Worm (Caenorhabditis elegans) whole organism, young adult: ENCODE measurements around the gene Y54G2A.32.

Experiments
- B0019.2 ChIP-seq: fragments of 200-800 bp; sonication (Bioruptor generic); conservative IDR thresholded peaks from 2 replicates; pipeline ENCODE4 v1.3.6; 2022; ENCODE audit warnings: missing genetic modification reagents, missing genetic modification characterization, missing compliant biosample characterization
- B0035.1 ChIP-seq: sonication (generic microtip); optimal IDR thresholded peaks from 2 replicates; lab custom pipeline; 2016; ENCODE audit warnings: missing genetic modification characterization, mild to moderate bottlenecking, missing compliant biosample characterization, missing genotype, missing genetic modification reagents
- B0261.1 ChIP-seq: sonication (generic microtip); optimal IDR thresholded peaks from 2 replicates; lab custom pipeline; 2016; ENCODE audit warnings: mild to moderate bottlenecking, missing genetic modification characterization, moderate library complexity, missing compliant biosample characterization
- B0336.3 ChIP-seq: fragments of 200-800 bp; sonication (Bioruptor generic); IDR thresholded peaks from 2 replicates; pipeline ENCODE4 v1.3.6; 2022; ENCODE audit warnings: missing genetic modification characterization, missing compliant biosample characterization
- C06A6.2 ChIP-seq: fragments of 200-800 bp; sonication (Bioruptor generic); conservative IDR thresholded peaks from 2 replicates; pipeline ENCODE4 v1.3.6; 2022; ENCODE audit warnings: missing genetic modification characterization, missing compliant biosample characterization
- C17E4.6 ChIP-seq: fragments of 200-800 bp; sonication (Bioruptor generic); IDR thresholded peaks from 2 replicates; pipeline ENCODE4 v1.3.6; 2022; ENCODE audit warnings: missing genetic modification reagents, missing genetic modification characterization, missing compliant biosample characterization
- F10E7.11 ChIP-seq: sonication (generic microtip); optimal IDR thresholded peaks from 2 replicates; lab custom pipeline; 2017; ENCODE audit warnings: mild to moderate bottlenecking, missing genetic modification characterization, moderate library complexity, missing compliant biosample characterization
- F33H1.4 ChIP-seq: fragments of 200-800 bp; sonication (Bioruptor generic); IDR thresholded peaks from 2 replicates; pipeline ENCODE4 v1.3.6; 2022; ENCODE audit warnings: missing genetic modification reagents, missing genetic modification characterization, missing compliant biosample characterization
- F39B2.1 ChIP-seq: fragments of 200-800 bp; sonication (Bioruptor generic); IDR thresholded peaks from 2 replicates; pipeline ENCODE4 v1.3.6; 2022; ENCODE audit warnings: missing genetic modification reagents, missing genetic modification characterization, missing compliant biosample characterization
- F52B5.7 ChIP-seq: sonication (generic microtip); optimal IDR thresholded peaks from 2 replicates; lab custom pipeline; 2016; ENCODE audit warnings: mild to moderate bottlenecking, missing genetic modification characterization, missing compliant biosample characterization
- F55B11.4 ChIP-seq: sonication (generic microtip); optimal IDR thresholded peaks from 2 replicates; lab custom pipeline; 2016; ENCODE audit warnings: missing compliant biosample characterization, missing genetic modification characterization, borderline replicate concordance; ENCODE audit not compliant: insufficient read depth
- T07F8.4 ChIP-seq: sonication (generic microtip); optimal IDR thresholded peaks from 2 replicates; lab custom pipeline; 2016; ENCODE audit warnings: mild to moderate bottlenecking, missing genetic modification characterization, moderate library complexity, missing compliant biosample characterization
- Y53G8AR.9 ChIP-seq: fragments of 200-800 bp; sonication (Bioruptor generic); conservative IDR thresholded peaks from 2 replicates; pipeline ENCODE4 v1.3.6; 2022; ENCODE audit warnings: missing genetic modification reagents, missing genetic modification characterization, missing compliant biosample characterization
- Y67H2A.10 ChIP-seq: fragments of 200-800 bp; sonication (Bioruptor generic); conservative IDR thresholded peaks from 2 replicates; pipeline ENCODE4 v1.3.6; 2022; ENCODE audit warnings: missing genetic modification reagents, missing genetic modification characterization, missing compliant biosample characterization
- ama-1 ChIP-seq, 3 experiments: fragments of 150-350 bp in 1 of 3; sonication (generic microtip) in 2 of 3; optimal IDR thresholded peaks; 2 replicates each; lab custom pipeline; 2014 to 2018; ENCODE audit warnings: missing biosample characterization in 2 of 3, missing genetic modification characterization in 2 of 3, missing genetic modification reagents in 2 of 3
- attf-6 ChIP-seq: fragments of 200-800 bp; sonication (Bioruptor generic); IDR thresholded peaks from 2 replicates; pipeline ENCODE4 v1.3.6; 2022; ENCODE audit warnings: missing genetic modification reagents, missing genetic modification characterization, missing compliant biosample characterization
- bed-2 ChIP-seq: fragments of 200-800 bp; sonication (Bioruptor generic); IDR thresholded peaks from 2 replicates; pipeline ENCODE4 v1.3.6; 2022; ENCODE audit warnings: missing genetic modification reagents, missing genetic modification characterization, missing compliant biosample characterization
- cebp-1 ChIP-seq, 2 experiments: fragments of 200-800 bp in 1 of 2; sonication (Bioruptor generic) in 1 of 2; sonication (generic microtip) in 1 of 2; IDR thresholded peaks in 1 of 2; optimal IDR thresholded peaks in 1 of 2; 2 replicates each; pipeline versions ENCODE4 v1.3.6 to Lab custom; 2017 to 2022; ENCODE audit warnings: missing compliant biosample characterization in 2 of 2, missing genetic modification characterization in 2 of 2, mild to moderate bottlenecking in 1 of 2, missing genetic modification reagents in 1 of 2, moderate library complexity in 1 of 2
- ceh-100 ChIP-seq: fragments of 200-800 bp; sonication (Bioruptor generic); IDR thresholded peaks from 2 replicates; pipeline ENCODE4 v1.3.6; 2022; ENCODE audit warnings: missing genetic modification reagents, missing genetic modification characterization, missing compliant biosample characterization
- ceh-27 ChIP-seq: fragments of 200-800 bp; sonication (Bioruptor generic); optimal IDR thresholded peaks from 2 replicates; lab custom pipeline; 2018; ENCODE audit warnings: mild to moderate bottlenecking, missing genetic modification characterization, moderate library complexity, missing compliant biosample characterization
- chd-7 ChIP-seq: sonication (generic microtip); optimal IDR thresholded peaks from 2 replicates; lab custom pipeline; 2016; ENCODE audit warnings: mild to moderate bottlenecking, missing genetic modification characterization, moderate library complexity, missing compliant biosample characterization
- egrh-3 ChIP-seq: fragments of 200-800 bp; sonication (Bioruptor generic); IDR thresholded peaks from 2 replicates; pipeline ENCODE4 v1.3.6; 2022; ENCODE audit warnings: missing genetic modification reagents, missing genetic modification characterization, missing compliant biosample characterization
- ekl-4 ChIP-seq: fragments of 200-800 bp; sonication (Bioruptor generic); IDR thresholded peaks from 2 replicates; pipeline ENCODE4 v1.3.6; 2022; ENCODE audit warnings: missing genetic modification reagents, missing genetic modification characterization, missing compliant biosample characterization
- hlh-12 ChIP-seq: sonication (generic microtip); optimal IDR thresholded peaks from 2 replicates; lab custom pipeline; 2016; ENCODE audit warnings: missing genetic modification characterization, missing compliant biosample characterization
- hmg-20 ChIP-seq: fragments of 200-800 bp; sonication (Bioruptor generic); IDR thresholded peaks from 2 replicates; pipeline ENCODE4 v1.3.6; 2022; ENCODE audit warnings: missing genetic modification reagents, missing genetic modification characterization, missing compliant biosample characterization
- lin-40 ChIP-seq: sonication (generic microtip); optimal IDR thresholded peaks from 2 replicates; lab custom pipeline; 2016; ENCODE audit warnings: missing genetic modification characterization, mild to moderate bottlenecking, missing compliant biosample characterization, missing genotype, missing genetic modification reagents
- lin-54 ChIP-seq: fragments of 200-800 bp; sonication (Bioruptor generic); optimal IDR thresholded peaks from 2 replicates; lab custom pipeline; 2018; ENCODE audit warnings: mild to moderate bottlenecking, missing genetic modification characterization, missing compliant biosample characterization
- lir-1 ChIP-seq: fragments of 200-800 bp; sonication (Bioruptor generic); conservative IDR thresholded peaks from 2 replicates; pipeline ENCODE4 v1.3.6; 2022; ENCODE audit warnings: missing genetic modification reagents, missing genetic modification characterization, missing compliant biosample characterization
- madf-3 ChIP-seq: fragments of 200-800 bp; sonication (Bioruptor generic); IDR thresholded peaks from 2 replicates; pipeline ENCODE4 v1.3.6; 2022; ENCODE audit warnings: missing genetic modification reagents, missing genetic modification characterization, missing compliant biosample characterization
- madf-6 ChIP-seq: fragments of 200-800 bp; sonication (Bioruptor generic); IDR thresholded peaks from 2 replicates; pipeline ENCODE4 v1.3.6; 2022; ENCODE audit warnings: missing genetic modification reagents, missing genetic modification characterization, missing compliant biosample characterization
- mes-4 ChIP-seq: sonication (generic microtip); optimal IDR thresholded peaks from 2 replicates; lab custom pipeline; 2016; ENCODE audit warnings: missing genotype, missing genetic modification characterization, missing compliant biosample characterization
- nfyb-1 ChIP-seq: fragments of 200-800 bp; sonication (Bioruptor generic); IDR thresholded peaks from 2 replicates; pipeline ENCODE4 v1.3.6; 2022; ENCODE audit warnings: missing genetic modification reagents, missing genetic modification characterization, missing compliant biosample characterization
- nhr-179 ChIP-seq: sonication (generic microtip); optimal IDR thresholded peaks from 2 replicates; lab custom pipeline; 2016; ENCODE audit warnings: mild to moderate bottlenecking, missing genetic modification characterization, missing compliant biosample characterization
- somi-1 ChIP-seq: fragments of 200-800 bp; sonication (Bioruptor generic); optimal IDR thresholded peaks from 2 replicates; lab custom pipeline; 2018; ENCODE audit warnings: mild to moderate bottlenecking, missing genetic modification characterization, missing compliant biosample characterization
- xnd-1 ChIP-seq: sonication (generic microtip); optimal IDR thresholded peaks from 2 replicates; lab custom pipeline; 2016; ENCODE audit warnings: missing genotype, missing genetic modification reagents, missing genetic modification characterization, missing compliant biosample characterization
- zfh-2 ChIP-seq: fragments of 200-800 bp; sonication (Bioruptor generic); conservative IDR thresholded peaks from 2 replicates; pipeline ENCODE4 v1.3.6; 2022; ENCODE audit warnings: missing genetic modification reagents, missing genetic modification characterization, missing compliant biosample characterization
- zim-3 ChIP-seq: sonication (generic microtip); optimal IDR thresholded peaks from 2 replicates; lab custom pipeline; 2017; ENCODE audit warnings: mild to moderate bottlenecking, missing genetic modification characterization, moderate library complexity, missing compliant biosample characterization
- ztf-25 ChIP-seq: fragments of 200-800 bp; sonication (Bioruptor generic); IDR thresholded peaks from 2 replicates; pipeline ENCODE4 v1.3.6; 2022; ENCODE audit warnings: missing genetic modification reagents, missing genetic modification characterization, missing compliant biosample characterization
- ztf-26 ChIP-seq: sonication (generic microtip); optimal IDR thresholded peaks from 2 replicates; lab custom pipeline; 2017; ENCODE audit warnings: missing genetic modification characterization, missing compliant biosample characterization
- ztf-6 ChIP-seq: fragments of 200-800 bp; sonication (Bioruptor generic); IDR thresholded peaks from 2 replicates; pipeline ENCODE4 v1.3.6; 2022; ENCODE audit warnings: missing genetic modification reagents, missing genetic modification characterization, missing compliant biosample characterization

Gene Y54G2A.32

ce11 chrIV:2771692-2772091 lies 32.1 kb upstream of the Y54G2A.32 start, which contains the start of gene Y54G2A.11:
Gene Y54G2A.11, minus strand, starts transcription at chrIV:2771792.
- no peak for TF ChIP-seq hmg-20 (GFP tag; lab: Robert Waterston, UW)

- TF ChIP-seq chd-7 (tag; lab: Kevin White, UChicago) (peak; percentile 40), B0336.3 (GFP tag; lab: Robert Waterston, UW) (peak; percentile 51; the same call in 1 of the 2 replicates), egrh-3 (GFP tag; lab: Robert Waterston, UW) (peak; percentile 73; the same call in 1 of the 2 replicates), ztf-26 (tag; lab: Kevin White, UChicago) (peak; percentile 84), ekl-4 (GFP tag; lab: Robert Waterston, UW) (no peak), C17E4.6 (GFP tag; lab: Robert Waterston, UW) (no peak), ceh-27 (GFP tag; lab: Kevin White, UChicago) (peak; percentile 55), T07F8.4 (tag; lab: Kevin White, UChicago) (no peak), cebp-1 (GFP tag; IDR thresholded peaks at IDR 0.05; lab: Robert Waterston, UW) (no peak), cebp-1 (tag; optimal IDR thresholded peaks at IDR 0.05; lab: Kevin White, UChicago) (peak; percentile 48), C06A6.2 (GFP tag; lab: Robert Waterston, UW) (no peak), zim-3 (tag; lab: Kevin White, UChicago) (peak; percentile 48), somi-1 (peak; percentile 34), lir-1 (GFP tag; lab: Robert Waterston, UW) (no peak), zfh-2 (GFP tag; lab: Robert Waterston, UW) (peak; percentile 82), ama-1 (optimal IDR thresholded peaks at IDR 0.05; lab: Kevin White, UChicago) (no peak), ama-1 (GFP tag; optimal IDR thresholded peaks at IDR 0.05; lab: Kevin White, UChicago) (no peak)
These were observed 31.4 kb upstream of the Y54G2A.32 start for ce11 chrIV:2772209-2772851.

ce11 chrIV:2773382-2773979 lies 30.3 kb upstream of the Y54G2A.32 start:
- TF ChIP-seq ama-1 (optimal IDR thresholded peaks at IDR 0.05; lab: Kevin White, UChicago) (peak; percentile 30), ama-1 (GFP tag; optimal IDR thresholded peaks at IDR 0.05; lab: Kevin White, UChicago) (no peak), bed-2 (GFP tag; lab: Robert Waterston, UW) (no peak), B0261.1 (no peak), hlh-12 (tag; lab: Kevin White, UChicago) (no peak), nfyb-1 (0 out of 2 replicates have a peak, but pooled peaks have one; percentile 7)

ce11 chrIV:2774500-2774899 lies 29.3 kb upstream of the Y54G2A.32 start:
- TF ChIP-seq mes-4 (tag; lab: Kevin White, UChicago) (no peak), madf-6 (GFP tag; lab: Robert Waterston, UW) (no peak), ceh-27 (GFP tag; lab: Kevin White, UChicago) (peak; percentile 62), ztf-6 (no peak), xnd-1 (tag; lab: Kevin White, UChicago) (no peak), Y67H2A.10 (GFP tag; lab: Robert Waterston, UW) (no peak), F39B2.1 (GFP tag; lab: Robert Waterston, UW) (no peak), bed-2 (GFP tag; lab: Robert Waterston, UW) (no peak), B0035.1 (tag; lab: Kevin White, UChicago) (no peak), Y53G8AR.9 (GFP tag; lab: Robert Waterston, UW) (peak; percentile 61; the same call in 1 of the 2 replicates), F55B11.4 (tag; lab: Kevin White, UChicago) (no peak), lin-40 (tag; lab: Kevin White, UChicago) (peak; percentile 78), lin-54 (GFP tag; lab: Kevin White, UChicago) (peak; percentile 41), egrh-3 (GFP tag; lab: Robert Waterston, UW) (0 out of 2 replicates have a peak, but pooled peaks have one; percentile 28), F52B5.7 (tag; lab: Kevin White, UChicago) (no peak), ztf-25 (GFP tag; lab: Robert Waterston, UW) (no peak), attf-6 (no peak), F33H1.4 (GFP tag; lab: Robert Waterston, UW) (no peak), B0336.3 (GFP tag; lab: Robert Waterston, UW) (peak; percentile 71), ceh-100 (GFP tag; lab: Robert Waterston, UW) (no peak), madf-3 (GFP tag; lab: Robert Waterston, UW) (0 out of 2 replicates have a peak, but pooled peaks have one; percentile 56), F10E7.11 (tag; lab: Kevin White, UChicago) (no peak), B0019.2 (no peak), hmg-20 (GFP tag; lab: Robert Waterston, UW) (no peak), nhr-179 (tag; lab: Kevin White, UChicago) (no peak)
